Worm (Caenorhabditis elegans) whole organism, L1 larva: Measurements from ENCODE around the gene rbbp-5.

Experiments used
- ceh-90 ChIP-seq: sonication (generic microtip); optimal IDR thresholded peaks from 2 replicates; lab custom pipeline; 2016; ENCODE audit warnings: missing genetic modification characterization, missing compliant biosample characterization
- nhr-47 ChIP-seq: sonication (generic microtip); optimal IDR thresholded peaks from 2 replicates; lab custom pipeline; 2016; ENCODE audit warnings: mild to moderate bottlenecking, missing genetic modification characterization, moderate library complexity, missing compliant biosample characterization
- nhr-77 ChIP-seq: fragments of 150-350 bp; optimal IDR thresholded peaks from 2 replicates; lab custom pipeline; 2014; ENCODE audit warnings: missing biosample characterization, missing genetic modification characterization
- zag-1 ChIP-seq: fragments of 150-350 bp; optimal IDR thresholded peaks from 2 replicates; lab custom pipeline; 2014; ENCODE audit warnings: missing biosample characterization, missing genetic modification characterization

- TF ChIP-seq ceh-90 (tag; lab: Kevin White, UChicago), result no peak
- TF ChIP-seq zag-1 (tag; lab: Kevin White, UChicago), result no peak
- TF ChIP-seq nhr-47 (tag; lab: Kevin White, UChicago), result peak; percentile 15
- TF ChIP-seq nhr-77, result no peak
These were observed 10.1 kb downstream of the rbbp-5 start for ce11 chrII:6107773-6108172.
